Worm (Caenorhabditis elegans): ENCODE results near the gene warf-1.

- TF ChIP-seq nhr-76 (tag; optimal IDR thresholded peaks at IDR 0.05) (no peak), unc-62 (GFP tag; optimal IDR thresholded peaks at IDR 0.05) (no peak), dpl-1 (GFP tag; optimal IDR thresholded peaks at IDR 0.05) (no peak), nhr-11 (tag; optimal IDR thresholded peaks at IDR 0.05) (no peak), ceh-88 (GFP tag; IDR thresholded peaks at IDR 0.05) (no peak), zag-1 (tag; optimal IDR thresholded peaks at IDR 0.05) (no peak), ztf-11 (tag; optimal IDR thresholded peaks at IDR 0.05) (no peak), nhr-84 (tag; optimal IDR thresholded peaks at IDR 0.05) (no peak)
Observed at ce11 chrIV:7672872-7673271, 38.3 kb downstream of the warf-1 start, which contains the start of gene C08G9.2.
